Fruit fly (Drosophila melanogaster): ENCODE results near the gene CG43056.

CG43056 gene

DNA sequence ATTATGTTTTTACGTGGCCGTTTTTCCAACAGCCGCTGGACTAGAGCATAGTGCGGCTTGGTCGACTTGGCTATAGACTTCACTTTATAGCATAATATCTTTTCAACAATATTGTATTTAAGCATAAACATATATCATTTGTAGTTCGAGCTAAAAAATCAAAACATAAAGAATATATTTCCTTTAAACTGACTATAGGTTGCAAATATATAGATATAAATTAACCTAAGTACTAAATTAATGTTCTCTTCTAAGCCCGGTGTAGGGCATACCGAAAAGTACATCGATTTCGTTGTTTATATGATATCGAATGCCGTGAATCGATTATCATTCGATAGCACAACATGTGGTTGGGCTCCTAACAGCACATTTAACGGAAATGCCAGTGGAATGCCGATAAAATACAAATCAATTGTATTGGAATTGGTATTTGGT is 11.0 kb downstream of the CG43056 start, which contains the start of gene MFS18 (continued):
- peak; percentile 93 for TF ChIP-seq ham (GFP tag; IDR thresholded peaks at IDR 0.05)
- no peak for TF ChIP-seq fru (optimal IDR thresholded peaks at IDR 0.05)
- TF ChIP-seq CG17361 (GFP tag; IDR thresholded peaks at IDR 0.05): peak; percentile 99
- peak; percentile 85 for TF ChIP-seq odd (GFP tag; optimal IDR thresholded peaks at IDR 0.05)
- peak; percentile 98 for TF ChIP-seq CG10959 (GFP tag; IDR thresholded peaks at IDR 0.05)
- peak; percentile 84 for TF ChIP-seq zfh2 (GFP tag; optimal IDR thresholded peaks at IDR 0.05)
- peak; percentile 99 for TF ChIP-seq CG2199 (GFP tag; IDR thresholded peaks at IDR 0.05)
- TF ChIP-seq H2.0 (GFP tag; IDR thresholded peaks at IDR 0.05): peak; percentile 98

DNA sequence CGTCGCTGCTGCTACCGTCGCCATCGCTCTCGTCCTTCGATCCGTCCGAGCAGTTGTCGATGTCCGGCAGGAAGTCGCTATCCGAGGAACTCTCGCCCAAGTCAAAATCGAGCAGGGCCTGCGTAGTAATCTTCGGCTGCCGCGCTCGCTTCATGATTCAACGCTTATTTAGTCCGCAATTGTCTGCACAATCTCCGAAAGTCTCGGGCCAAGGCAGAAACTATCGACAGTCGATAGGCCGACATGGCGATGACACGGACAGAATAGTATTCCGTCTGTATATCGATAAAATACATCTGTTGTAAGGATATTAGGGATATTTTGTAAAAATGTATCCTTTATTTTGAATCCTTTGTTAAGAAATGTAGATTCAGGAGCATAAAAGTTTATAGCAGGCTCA is 15.2 kb downstream of the CG43056 start, which contains the start of gene CG15439:
Gene CG15439, minus strand, starts transcription at position 241 of the 400 bp plus-strand sequence.
- TF ChIP-seq Bgb (GFP tag; IDR thresholded peaks at IDR 0.05; ENCODE audit: partially characterized antibody) (peak; percentile 72), Sry-δ (GFP tag; optimal IDR thresholded peaks at IDR 0.05) (peak; percentile 43), BEAF-32 (GFP tag; optimal IDR thresholded peaks at IDR 0.05) (peak; percentile 54), Stat92E (GFP tag; optimal IDR thresholded peaks at IDR 0.05) (no peak), chif (GFP tag; optimal IDR thresholded peaks at IDR 0.05) (no peak), CG4617 (GFP tag; optimal IDR thresholded peaks at IDR 0.05; ENCODE audit: borderline replicate concordance) (peak; percentile 55), CG8388 (GFP tag; optimal IDR thresholded peaks at IDR 0.05) (no peak), vnd (GFP tag; IDR thresholded peaks at IDR 0.05; ENCODE audit: partially characterized antibody) (peak; percentile 72), MTF-1 (GFP tag; optimal IDR thresholded peaks at IDR 0.05; ENCODE audit: borderline replicate concordance) (no peak), bbx (GFP tag; IDR thresholded peaks at IDR 0.05; ENCODE audit: partially characterized antibody) (peak; percentile 84), CG9437 (GFP tag; optimal IDR thresholded peaks at IDR 0.05) (no peak), Meics (GFP tag; optimal IDR thresholded peaks at IDR 0.05) (no peak), CG7928 (GFP tag; optimal IDR thresholded peaks at IDR 0.05) (no peak), crp (GFP tag; optimal IDR thresholded peaks at IDR 0.05) (peak in 1 of 2 experiments; percentile 43), Eip74EF (GFP tag; optimal IDR thresholded peaks at IDR 0.05) (no peak), row (GFP tag; IDR thresholded peaks at IDR 0.05) (peak; percentile 8; the same call in 1 of the 3 replicates), HmgD (GFP tag; optimal IDR thresholded peaks at IDR 0.05) (no peak), MBD-R2 (GFP tag; IDR thresholded peaks at IDR 0.05) (peak; percentile 61), sna (GFP tag; IDR thresholded peaks at IDR 0.05; ENCODE audit: partially characterized antibody) (peak; percentile 70), Hsf (GFP tag; optimal IDR thresholded peaks at IDR 0.05) (no peak), amos (GFP tag; IDR thresholded peaks at IDR 0.05; ENCODE audit: partially characterized antibody) (peak; percentile 72), nerfin-2 (GFP tag; IDR thresholded peaks at IDR 0.05; ENCODE audit: partially characterized antibody) (peak; percentile 77), CG1603 (tag; optimal IDR thresholded peaks at IDR 0.05) (peak; percentile 32), CG14710 (tag; optimal IDR thresholded peaks at IDR 0.05) (peak; percentile 13), phol (tag; optimal IDR thresholded peaks at IDR 0.05) (peak; percentile 17), croc (GFP tag; conservative IDR thresholded peaks at IDR 0.05) (no peak), CG10431 (GFP tag; optimal IDR thresholded peaks at IDR 0.05) (no peak), Atf6 (GFP tag; IDR thresholded peaks at IDR 0.05) (no peak), stwl (tag; optimal IDR thresholded peaks at IDR 0.05) (peak; percentile 51), danr (GFP tag; IDR thresholded peaks at IDR 0.05) (no peak), unc-4 (GFP tag; IDR thresholded peaks at IDR 0.05; ENCODE audit: partially characterized antibody) (peak; percentile 77), CG3407 (GFP tag; optimal IDR thresholded peaks at IDR 0.05) (no peak), ind (GFP tag; optimal IDR thresholded peaks at IDR 0.05) (no peak), knrl (GFP tag; IDR thresholded peaks at IDR 0.05; ENCODE audit: partially characterized antibody) (peak; percentile 64; the same call in 2 of the 3 replicates), CG43689 (GFP tag; IDR thresholded peaks at IDR 0.05) (no peak), Myb (GFP tag; optimal IDR thresholded peaks at IDR 0.05) (peak; percentile 7), YL-1 (GFP tag; optimal IDR thresholded peaks at IDR 0.05) (peak; percentile 22), Asciz (GFP tag; optimal IDR thresholded peaks at IDR 0.05) (no peak), mld (GFP tag; IDR thresholded peaks at IDR 0.05; ENCODE audit: partially characterized antibody) (peak; percentile 73; the same call in 1 of the 3 replicates), CG12659 (GFP tag; optimal IDR thresholded peaks at IDR 0.05) (no peak)

All from whole organism, embryonic.